Fruit fly (Drosophila melanogaster): ENCODE results near the gene Vha100-1.

Vha100-1 gene

dm6 chr3R:29112398-29113150 lies 18.4 kb upstream of the Vha100-1 start, which contains the start of the genes alpha-Man-Ib and Pdhb (continued):
- peak; percentile 52 for TF ChIP-seq CG4820 (GFP tag; optimal IDR thresholded peaks at IDR 0.05)
- peak in 1 of 2 experiments; percentile 13 for TF ChIP-seq Hr78 (GFP tag; optimal IDR thresholded peaks at IDR 0.05)
- TF ChIP-seq CG3726 (GFP tag; IDR thresholded peaks at IDR 0.05) = 0 out of 3 replicates have a peak, but pooled peaks have one; percentile 40
- peak; percentile 20 for TF ChIP-seq CG2202 (tag; optimal IDR thresholded peaks at IDR 0.05)
- TF ChIP-seq CG8281 (tag; optimal IDR thresholded peaks at IDR 0.05) = no peak
- TF ChIP-seq btn (GFP tag; optimal IDR thresholded peaks at IDR 0.05) = no peak
- TF ChIP-seq Nf-YA (GFP tag; IDR thresholded peaks at IDR 0.05) = 0 out of 2 replicates have a peak, but pooled peaks have one; percentile 45
- no peak for TF ChIP-seq CG4360 (GFP tag; IDR thresholded peaks at IDR 0.05)
- TF ChIP-seq CG13624 (GFP tag; optimal IDR thresholded peaks at IDR 0.05) = peak; percentile 32
- peak; percentile 42 for TF ChIP-seq ems (GFP tag; optimal IDR thresholded peaks at IDR 0.05)
- TF ChIP-seq bsh (GFP tag; optimal IDR thresholded peaks at IDR 0.05) = peak in 1 of 2 experiments; percentile 72
- TF ChIP-seq insv (GFP tag; optimal IDR thresholded peaks at IDR 0.05) = peak in 1 of 2 experiments; percentile 51
- TF ChIP-seq Hmx (GFP tag; optimal IDR thresholded peaks at IDR 0.05) = no peak
- TF ChIP-seq CG2678 (tag; optimal IDR thresholded peaks at IDR 0.05) = peak; percentile 84
- peak; percentile 24 for TF ChIP-seq CG6765 (GFP tag; optimal IDR thresholded peaks at IDR 0.05)

dm6 chr3R:29113392-29113791 lies 17.6 kb upstream of the Vha100-1 start:
- TF ChIP-seq sr (GFP tag; IDR thresholded peaks at IDR 0.05) = no peak
- TF ChIP-seq CG2199 (GFP tag; IDR thresholded peaks at IDR 0.05) = no peak
- peak; percentile 42 for TF ChIP-seq sug (tag; optimal IDR thresholded peaks at IDR 0.05)
- no peak for TF ChIP-seq h (optimal IDR thresholded peaks at IDR 0.05)
- no peak for TF ChIP-seq dan (GFP tag; IDR thresholded peaks at IDR 0.05)
- TF ChIP-seq ftz-f1 (GFP tag; optimal IDR thresholded peaks at IDR 0.05) = peak; percentile 52
- TF ChIP-seq lola (GFP tag; optimal IDR thresholded peaks at IDR 0.05) = no peak
- no peak for TF ChIP-seq seq (GFP tag; IDR thresholded peaks at IDR 0.05)
- no peak for TF ChIP-seq Xbp1 (GFP tag; optimal IDR thresholded peaks at IDR 0.05)
- TF ChIP-seq CG43689 (GFP tag; IDR thresholded peaks at IDR 0.05) = no peak
- TF ChIP-seq CG9797 (GFP tag; optimal IDR thresholded peaks at IDR 0.05) = no peak
- TF ChIP-seq Opbp (GFP tag; IDR thresholded peaks at IDR 0.05; ENCODE audit: partially characterized antibody) = no peak
- peak; percentile 62 for TF ChIP-seq exex (tag; optimal IDR thresholded peaks at IDR 0.05)
- peak; percentile 57 for TF ChIP-seq CG8478 (optimal IDR thresholded peaks at IDR 0.05)
- TF ChIP-seq CG14441 (GFP tag; IDR thresholded peaks at IDR 0.05) = no peak
- 0 out of 2 replicates have a peak, but pooled peaks have one; percentile 10 for TF ChIP-seq Bgb (GFP tag; IDR thresholded peaks at IDR 0.05; ENCODE audit: partially characterized antibody)
- peak in 1 of 2 experiments; percentile 3 for TF ChIP-seq crp (GFP tag; optimal IDR thresholded peaks at IDR 0.05)
- TF ChIP-seq CoRest (tag; optimal IDR thresholded peaks at IDR 0.05) = no peak
- no peak for TF ChIP-seq jing (GFP tag; optimal IDR thresholded peaks at IDR 0.05)
- TF ChIP-seq CG1647 (GFP tag; optimal IDR thresholded peaks at IDR 0.05) = no peak
- peak; percentile 6 for TF ChIP-seq cwo (GFP tag; optimal IDR thresholded peaks at IDR 0.05)
- no peak for TF ChIP-seq Optix (GFP tag; IDR thresholded peaks at IDR 0.05)
- TF ChIP-seq MBD-R2 (GFP tag; IDR thresholded peaks at IDR 0.05) = no peak
- no peak for TF ChIP-seq Dll (GFP tag; IDR thresholded peaks at IDR 0.05; ENCODE audit: partially characterized antibody)
- no peak for TF ChIP-seq CG14014 (GFP tag; IDR thresholded peaks at IDR 0.05)
- no peak for TF ChIP-seq Mrtf (GFP tag; IDR thresholded peaks at IDR 0.05)
- no peak for TF ChIP-seq nerfin-2 (GFP tag; IDR thresholded peaks at IDR 0.05; ENCODE audit: partially characterized antibody)
- TF ChIP-seq CG9817 (tag; optimal IDR thresholded peaks at IDR 0.05) = no peak
- TF ChIP-seq pum (GFP tag; optimal IDR thresholded peaks at IDR 0.05) = no peak
- TF ChIP-seq CG13894 (tag; optimal IDR thresholded peaks at IDR 0.05) = no peak
- no peak for TF ChIP-seq dmrt99B (tag; optimal IDR thresholded peaks at IDR 0.05)
- TF ChIP-seq CG4707 (GFP tag; optimal IDR thresholded peaks at IDR 0.05) = no peak
- no peak for TF ChIP-seq Doc2 (GFP tag; IDR thresholded peaks at IDR 0.05)
- TF ChIP-seq CG3995 (GFP tag; optimal IDR thresholded peaks at IDR 0.05) = no peak
